Worm (Caenorhabditis elegans): ENCODE measurements around the gene F39B3.7.

DNA sequence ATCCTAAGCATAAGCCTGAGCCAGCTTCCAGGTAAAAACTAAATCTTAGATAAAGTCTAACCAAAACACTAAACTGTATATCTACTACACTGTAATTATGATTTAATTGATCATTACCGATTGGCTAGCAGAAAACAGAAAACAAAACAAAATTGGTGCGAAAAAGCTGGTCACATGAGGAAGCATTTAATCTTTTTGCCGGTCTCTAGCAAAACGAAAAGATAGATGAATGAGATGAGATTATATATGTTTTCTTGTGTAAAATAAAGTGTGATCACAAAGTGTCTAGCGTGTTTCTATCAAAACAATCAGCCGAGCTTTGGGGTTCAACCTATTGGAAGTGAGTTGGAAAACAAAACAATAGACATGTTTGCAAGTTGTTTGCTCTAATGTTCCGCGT, 32.4 kb downstream of the F39B3.7 start:
- TF ChIP-seq mel-28 (tag; optimal IDR thresholded peaks at IDR 0.05; ENCODE audit: borderline replicate concordance): no peak
- no peak for TF ChIP-seq lsy-27 (tag; optimal IDR thresholded peaks at IDR 0.05; ENCODE audit: borderline replicate concordance, insufficient read depth)
- TF ChIP-seq unc-130 (GFP tag; optimal IDR thresholded peaks at IDR 0.05): no peak
- TF ChIP-seq ama-1 (optimal IDR thresholded peaks at IDR 0.05): no peak
- TF ChIP-seq ama-1 (GFP tag; optimal IDR thresholded peaks at IDR 0.05): no peak
- no peak for TF ChIP-seq Y53F4B.3 (GFP tag; IDR thresholded peaks at IDR 0.05)
- TF ChIP-seq hlh-12 (tag; optimal IDR thresholded peaks at IDR 0.05): no peak

All from whole organism, young adult.